Worm (Caenorhabditis elegans) whole organism, early embryonic: ENCODE measurements around the gene Y41D4A.1.

Source experiments
- B0310.2 ChIP-seq: sonication (generic microtip); optimal IDR thresholded peaks from 2 replicates; lab custom pipeline; 2016; ENCODE audit warnings: mild to moderate bottlenecking, missing genetic modification characterization, missing compliant biosample characterization
- F13C5.2 ChIP-seq: sonication (generic microtip); optimal IDR thresholded peaks from 2 replicates; lab custom pipeline; 2017; ENCODE audit warnings: mild to moderate bottlenecking, missing genetic modification characterization, inconsistent platforms, missing compliant biosample characterization
- ama-1 ChIP-seq: fragments of 150-350 bp; optimal IDR thresholded peaks from 2 replicates; lab custom pipeline; 2014
- hnd-1 ChIP-seq: sonication (generic microtip); optimal IDR thresholded peaks from 2 replicates; lab custom pipeline; 2016; ENCODE audit warnings: missing genetic modification characterization, missing compliant biosample characterization
- scrt-1 ChIP-seq: fragments of 200-800 bp; sonication (Bioruptor generic); IDR thresholded peaks from 2 replicates; pipeline ENCODE4 v1.3.6; 2022; ENCODE audit warnings: missing genetic modification characterization, missing compliant biosample characterization
- tbx-37 ChIP-seq: fragments of 200-800 bp; sonication (Bioruptor generic); conservative IDR thresholded peaks from 2 replicates; pipeline ENCODE4 v1.3.6; 2022; ENCODE audit warnings: missing genetic modification reagents, missing genetic modification characterization, missing compliant biosample characterization
- tra-4 ChIP-seq: sonication (generic microtip); optimal IDR thresholded peaks from 2 replicates; lab custom pipeline; 2017; ENCODE audit warnings: missing genetic modification characterization, missing compliant biosample characterization

DNA sequence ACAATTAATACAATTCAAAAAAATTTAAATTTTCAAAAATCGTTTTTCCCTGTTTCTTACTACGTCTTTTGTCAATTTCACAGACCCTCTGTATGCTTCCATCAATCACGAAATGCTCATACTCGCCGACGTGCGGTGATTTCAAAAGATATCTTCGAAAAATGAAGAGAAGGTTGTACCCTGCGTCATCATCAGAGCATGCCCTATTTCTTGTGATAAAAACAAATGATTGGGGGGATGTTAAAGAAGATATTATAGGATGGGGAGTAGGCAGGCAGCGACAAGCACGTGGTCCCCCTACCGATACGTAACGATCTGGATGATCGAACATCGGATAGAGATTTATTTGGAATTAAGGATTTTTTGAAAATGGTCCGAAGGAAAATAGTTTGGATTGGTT lies 13.3 kb upstream of the Y41D4A.1 start:
- no peak for TF ChIP-seq ama-1 (lab: Kevin White, UChicago)
- no peak for TF ChIP-seq tra-4 (tag; lab: Kevin White, UChicago)
- no peak for TF ChIP-seq tbx-37
- no peak for TF ChIP-seq hnd-1 (tag; lab: Kevin White, UChicago)
- no peak for TF ChIP-seq scrt-1
- no peak for TF ChIP-seq F13C5.2 (tag; lab: Kevin White, UChicago)
- TF ChIP-seq B0310.2 (tag; lab: Kevin White, UChicago) = no peak
